Fruit fly (Drosophila melanogaster) whole organism, pupa: ENCODE data around the gene sinah.

Experiments used
- CG12605 ChIP-seq: fragments of 200-800 bp; sonication (Bioruptor generic); IDR thresholded peaks from 2 replicates; pipeline ENCODE4 v1.3.6; 2022; ENCODE audit warnings: missing biosample characterization, missing genetic modification characterization
- CG13204 ChIP-seq: fragments of 200-800 bp; sonication (Bioruptor generic); optimal IDR thresholded peaks from 2 replicates; lab custom pipeline; 2018; ENCODE audit warnings: missing biosample characterization, mild to moderate bottlenecking, missing genetic modification characterization, moderate library complexity
- CG14655 ChIP-seq: fragments of 200-800 bp; sonication (Bioruptor generic); optimal IDR thresholded peaks from 3 replicates; lab custom pipeline; 2017; ENCODE audit warnings: mild to moderate bottlenecking, missing biosample characterization, missing genetic modification reagents, missing genetic modification characterization
- CG15710 ChIP-seq: fragments of 200-800 bp; sonication (Bioruptor generic); optimal IDR thresholded peaks from 2 replicates; lab custom pipeline; 2018; ENCODE audit warnings: missing biosample characterization, mild to moderate bottlenecking, missing genetic modification characterization, moderate library complexity
- CG32121 ChIP-seq: fragments of 200-800 bp; sonication (Bioruptor generic); IDR thresholded peaks from 2 replicates; pipeline ENCODE4 v1.3.6; 2022; ENCODE audit warnings: missing biosample characterization, missing genetic modification characterization
- CG34367 ChIP-seq: fragments of 200-800 bp; sonication (Bioruptor generic); optimal IDR thresholded peaks from 2 replicates; lab custom pipeline; 2018; ENCODE audit warnings: missing biosample characterization, mild to moderate bottlenecking, missing genetic modification characterization
- CG4496 ChIP-seq: fragments of 200-800 bp; sonication (Bioruptor generic); IDR thresholded peaks from 3 replicates; pipeline ENCODE4 v1.3.6; 2022; ENCODE audit warnings: missing biosample characterization, missing genetic modification characterization
- CG8159 ChIP-seq: fragments of 200-800 bp; sonication (Bioruptor generic); optimal IDR thresholded peaks from 3 replicates; lab custom pipeline; 2018; ENCODE audit warnings: missing biosample characterization, mild to moderate bottlenecking, missing genetic modification characterization, moderate library complexity
- CG8301 ChIP-seq: fragments of 200-800 bp; sonication (Bioruptor generic); optimal IDR thresholded peaks from 2 replicates; lab custom pipeline; 2018; ENCODE audit warnings: missing biosample characterization, mild to moderate bottlenecking, missing genetic modification characterization
- EcR ChIP-seq: fragments of 200-800 bp; sonication (Bioruptor generic); optimal IDR thresholded peaks from 3 replicates; lab custom pipeline; 2019; ENCODE audit warnings: missing biosample characterization, missing genetic modification characterization, mild to moderate bottlenecking, moderate library complexity, missing genetic modification reagents
- Snoo ChIP-seq: fragments of 200-800 bp; sonication (Bioruptor generic); optimal IDR thresholded peaks from 3 replicates; lab custom pipeline; 2017; ENCODE audit warnings: missing biosample characterization, mild to moderate bottlenecking, missing genetic modification characterization, inconsistent platforms
- fd96Ca ChIP-seq: fragments of 200-800 bp; sonication (Bioruptor generic); IDR thresholded peaks from 3 replicates; pipeline ENCODE4 v1.3.6; 2022; ENCODE audit warnings: missing biosample characterization, missing genetic modification characterization

dm6 chr3L:16860322-16860721, 1.4 kb downstream of the sinah start, which contains the start of gene CG13029:
- TF ChIP-seq EcR (GFP tag; lab: Kevin White, UChicago) (no peak), CG34367 (tag; lab: Kevin White, UChicago) (no peak), Snoo (tag; lab: Kevin White, UChicago) (no peak), CG12605 (no peak), fd96Ca (GFP tag; lab: Robert Waterston, UW) (no peak), CG14655 (GFP tag; lab: Kevin White, UChicago) (no peak), CG8301 (tag; lab: Kevin White, UChicago) (no peak), CG15710 (tag; lab: Kevin White, UChicago) (no peak), CG32121 (no peak), CG13204 (GFP tag; lab: Kevin White, UChicago) (no peak), CG4496 (GFP tag; lab: Robert Waterston, UW) (no peak), CG8159 (no peak)
